Worm (Caenorhabditis elegans): ENCODE measurements around the gene T22D1.17.

- TF ChIP-seq snpc-4 (tag; optimal IDR thresholded peaks at IDR 0.05): no peak
- TF ChIP-seq blmp-1 (tag; optimal IDR thresholded peaks at IDR 0.05; ENCODE audit: insufficient read depth): no peak
- no peak for TF ChIP-seq peb-1 (tag; optimal IDR thresholded peaks at IDR 0.05)
- no peak for TF ChIP-seq nhr-12 (tag; optimal IDR thresholded peaks at IDR 0.05)
- TF ChIP-seq egl-27 (tag; optimal IDR thresholded peaks at IDR 0.05): no peak
- no peak for TF ChIP-seq aly-2 (tag; optimal IDR thresholded peaks at IDR 0.05)
- TF ChIP-seq ama-1 (optimal IDR thresholded peaks at IDR 0.05): no peak
- TF ChIP-seq nhr-237 (tag; optimal IDR thresholded peaks at IDR 0.05): no peak
- no peak for TF ChIP-seq nhr-77 (tag; optimal IDR thresholded peaks at IDR 0.05)
- TF ChIP-seq nhr-11 (tag; optimal IDR thresholded peaks at IDR 0.05): no peak
- TF ChIP-seq nhr-10 (tag; optimal IDR thresholded peaks at IDR 0.05): no peak
- no peak for TF ChIP-seq mdl-1 (tag; optimal IDR thresholded peaks at IDR 0.05)
Observed at ce11 chrIV:6880415-6880814, 25.4 kb upstream of the T22D1.17 start.

Data from whole organism, L2 larva.